Worm (Caenorhabditis elegans) whole organism, young adult: Measurements from ENCODE around the gene C32D5.14.

ENCODE experiments used
- B0261.1 ChIP-seq: sonication (generic microtip); optimal IDR thresholded peaks from 2 replicates; lab custom pipeline; 2016; ENCODE audit warnings: mild to moderate bottlenecking, missing genetic modification characterization, moderate library complexity, missing compliant biosample characterization
- C06A6.2 ChIP-seq: fragments of 200-800 bp; sonication (Bioruptor generic); conservative IDR thresholded peaks from 2 replicates; pipeline ENCODE4 v1.3.6; 2022; ENCODE audit warnings: missing genetic modification characterization, missing compliant biosample characterization
- C17E4.6 ChIP-seq: fragments of 200-800 bp; sonication (Bioruptor generic); IDR thresholded peaks from 2 replicates; pipeline ENCODE4 v1.3.6; 2022; ENCODE audit warnings: missing genetic modification reagents, missing genetic modification characterization, missing compliant biosample characterization
- D2030.7 ChIP-seq: fragments of 200-800 bp; sonication (Bioruptor generic); IDR thresholded peaks from 2 replicates; pipeline ENCODE4 v1.3.6; 2022; ENCODE audit warnings: missing genetic modification reagents, missing genetic modification characterization, missing compliant biosample characterization
- F49E8.2 ChIP-seq: sonication (generic microtip); optimal IDR thresholded peaks from 3 replicates; lab custom pipeline; 2017; ENCODE audit warnings: missing genetic modification characterization, mild to moderate bottlenecking, missing compliant biosample characterization, antibody characterized with exemption, moderate library complexity; ENCODE audit not compliant: insufficient read depth
- F55B11.4 ChIP-seq: sonication (generic microtip); optimal IDR thresholded peaks from 2 replicates; lab custom pipeline; 2016; ENCODE audit warnings: missing compliant biosample characterization, missing genetic modification characterization, borderline replicate concordance; ENCODE audit not compliant: insufficient read depth
- F57A8.1 ChIP-seq: fragments of 200-800 bp; sonication (Bioruptor generic); optimal IDR thresholded peaks from 2 replicates; lab custom pipeline; 2018; ENCODE audit warnings: mild to moderate bottlenecking, missing genetic modification characterization, moderate library complexity, missing compliant biosample characterization
- Y53F4B.3 ChIP-seq: fragments of 200-800 bp; sonication (Bioruptor generic); IDR thresholded peaks from 2 replicates; pipeline ENCODE4 v1.3.6; 2022; ENCODE audit warnings: missing genetic modification reagents, missing genetic modification characterization, missing compliant biosample characterization
- akir-1 ChIP-seq: fragments of 200-800 bp; sonication (Bioruptor generic); optimal IDR thresholded peaks from 2 replicates; lab custom pipeline; 2018; ENCODE audit warnings: mild to moderate bottlenecking, missing genetic modification characterization, moderate library complexity, missing compliant biosample characterization
- aptf-2 ChIP-seq: fragments of 200-800 bp; sonication (Bioruptor generic); conservative IDR thresholded peaks from 2 replicates; pipeline ENCODE4 v1.3.6; 2022; ENCODE audit warnings: missing genetic modification reagents, missing genetic modification characterization, missing compliant biosample characterization
- aptf-3 ChIP-seq: fragments of 200-800 bp; sonication (Bioruptor generic); IDR thresholded peaks from 2 replicates; pipeline ENCODE4 v1.3.6; 2022; ENCODE audit warnings: missing genetic modification characterization, missing compliant biosample characterization
- athp-1 ChIP-seq: sonication (generic microtip); optimal IDR thresholded peaks from 2 replicates; lab custom pipeline; 2017; ENCODE audit warnings: mild to moderate bottlenecking, missing genetic modification characterization, missing compliant biosample characterization
- bed-2 ChIP-seq: fragments of 200-800 bp; sonication (Bioruptor generic); IDR thresholded peaks from 2 replicates; pipeline ENCODE4 v1.3.6; 2022; ENCODE audit warnings: missing genetic modification reagents, missing genetic modification characterization, missing compliant biosample characterization
- ceh-100 ChIP-seq: fragments of 200-800 bp; sonication (Bioruptor generic); IDR thresholded peaks from 2 replicates; pipeline ENCODE4 v1.3.6; 2022; ENCODE audit warnings: missing genetic modification reagents, missing genetic modification characterization, missing compliant biosample characterization
- ceh-79 ChIP-seq: sonication (generic microtip); optimal IDR thresholded peaks from 2 replicates; lab custom pipeline; 2017; ENCODE audit warnings: mild to moderate bottlenecking, missing genetic modification characterization, missing compliant biosample characterization
- chd-7 ChIP-seq: sonication (generic microtip); optimal IDR thresholded peaks from 2 replicates; lab custom pipeline; 2016; ENCODE audit warnings: mild to moderate bottlenecking, missing genetic modification characterization, moderate library complexity, missing compliant biosample characterization
- die-1 ChIP-seq: sonication (generic microtip); optimal IDR thresholded peaks from 2 replicates; lab custom pipeline; 2016; ENCODE audit warnings: missing genotype, mild to moderate bottlenecking, missing genetic modification characterization, missing compliant biosample characterization
- dox-1 ChIP-seq: fragments of 200-800 bp; sonication (Bioruptor generic); IDR thresholded peaks from 2 replicates; pipeline ENCODE4 v1.3.6; 2022; ENCODE audit warnings: missing genetic modification reagents, missing genetic modification characterization, missing compliant biosample characterization
- dpff-1 ChIP-seq: sonication (generic microtip); optimal IDR thresholded peaks from 2 replicates; lab custom pipeline; 2017; ENCODE audit warnings: mild to moderate bottlenecking, missing genetic modification characterization, missing compliant biosample characterization
- dpl-1 ChIP-seq: fragments of 150-350 bp; optimal IDR thresholded peaks from 2 replicates; lab custom pipeline; 2014; ENCODE audit warnings: missing biosample characterization, missing genetic modification reagents, missing genetic modification characterization
- egl-18 ChIP-seq: fragments of 200-800 bp; sonication (Bioruptor generic); IDR thresholded peaks from 2 replicates; pipeline ENCODE4 v1.3.6; 2022; ENCODE audit warnings: missing genetic modification reagents, missing genetic modification characterization, missing compliant biosample characterization
- egl-44 ChIP-seq: fragments of 200-800 bp; sonication (Bioruptor generic); IDR thresholded peaks from 2 replicates; pipeline ENCODE4 v1.3.6; 2022; ENCODE audit warnings: missing genetic modification reagents, missing genetic modification characterization, missing compliant biosample characterization
- ekl-4 ChIP-seq: fragments of 200-800 bp; sonication (Bioruptor generic); IDR thresholded peaks from 2 replicates; pipeline ENCODE4 v1.3.6; 2022; ENCODE audit warnings: missing genetic modification reagents, missing genetic modification characterization, missing compliant biosample characterization
- him-1 ChIP-seq: sonication (generic microtip); optimal IDR thresholded peaks from 2 replicates; lab custom pipeline; 2016; ENCODE audit warnings: missing genotype, missing genetic modification reagents, missing genetic modification characterization, missing compliant biosample characterization
- hlh-12 ChIP-seq: sonication (generic microtip); optimal IDR thresholded peaks from 2 replicates; lab custom pipeline; 2016; ENCODE audit warnings: missing genetic modification characterization, missing compliant biosample characterization
- hrde-1 ChIP-seq: sonication (generic microtip); optimal IDR thresholded peaks from 2 replicates; lab custom pipeline; 2016; ENCODE audit warnings: missing genetic modification characterization, mild to moderate bottlenecking, missing compliant biosample characterization, moderate library complexity, missing genotype, missing genetic modification reagents, borderline replicate concordance
- lin-35 ChIP-seq, 3 experiments: fragments of 150-350 bp in 2 of 3; sonication (generic microtip) in 1 of 3; optimal IDR thresholded peaks; 2 replicates each; lab custom pipeline; 2014 to 2018; ENCODE audit warnings: missing biosample characterization in 3 of 3, missing genetic modification characterization in 3 of 3, missing genetic modification reagents in 3 of 3
- lin-40 ChIP-seq: sonication (generic microtip); optimal IDR thresholded peaks from 2 replicates; lab custom pipeline; 2016; ENCODE audit warnings: missing genetic modification characterization, mild to moderate bottlenecking, missing compliant biosample characterization, missing genotype, missing genetic modification reagents
- madf-3 ChIP-seq: fragments of 200-800 bp; sonication (Bioruptor generic); IDR thresholded peaks from 2 replicates; pipeline ENCODE4 v1.3.6; 2022; ENCODE audit warnings: missing genetic modification reagents, missing genetic modification characterization, missing compliant biosample characterization
- madf-6 ChIP-seq: fragments of 200-800 bp; sonication (Bioruptor generic); IDR thresholded peaks from 2 replicates; pipeline ENCODE4 v1.3.6; 2022; ENCODE audit warnings: missing genetic modification reagents, missing genetic modification characterization, missing compliant biosample characterization
- nfya-2 ChIP-seq: fragments of 200-800 bp; sonication (Bioruptor generic); IDR thresholded peaks from 2 replicates; pipeline ENCODE4 v1.3.6; 2022; ENCODE audit warnings: missing genetic modification reagents, missing genetic modification characterization, missing compliant biosample characterization
- nfyb-1 ChIP-seq: fragments of 200-800 bp; sonication (Bioruptor generic); IDR thresholded peaks from 2 replicates; pipeline ENCODE4 v1.3.6; 2022; ENCODE audit warnings: missing genetic modification reagents, missing genetic modification characterization, missing compliant biosample characterization
- nhr-120 ChIP-seq: fragments of 200-800 bp; sonication (Bioruptor generic); IDR thresholded peaks from 2 replicates; pipeline ENCODE4 v1.3.6; 2022; ENCODE audit warnings: missing genetic modification characterization, missing compliant biosample characterization
- nhr-179 ChIP-seq: sonication (generic microtip); optimal IDR thresholded peaks from 2 replicates; lab custom pipeline; 2016; ENCODE audit warnings: mild to moderate bottlenecking, missing genetic modification characterization, missing compliant biosample characterization
- nhr-90 ChIP-seq: sonication (generic microtip); optimal IDR thresholded peaks from 2 replicates; lab custom pipeline; 2016; ENCODE audit warnings: missing genotype, mild to moderate bottlenecking, missing genetic modification characterization, missing compliant biosample characterization
- pbrm-1 ChIP-seq: fragments of 200-800 bp; sonication (Bioruptor generic); IDR thresholded peaks from 2 replicates; pipeline ENCODE4 v1.3.6; 2022; ENCODE audit warnings: missing genetic modification reagents, missing genetic modification characterization, missing compliant biosample characterization
- sdz-38 ChIP-seq: sonication (generic microtip); optimal IDR thresholded peaks from 2 replicates; lab custom pipeline; 2016; ENCODE audit warnings: missing genotype, missing genetic modification characterization, missing compliant biosample characterization
- snpc-3.4 ChIP-seq: sonication (generic microtip); optimal IDR thresholded peaks from 2 replicates; lab custom pipeline; 2017; ENCODE audit warnings: missing genetic modification characterization, mild to moderate bottlenecking, missing compliant biosample characterization, antibody characterized with exemption, moderate library complexity, missing genotype, missing genetic modification reagents
- snpc-4 ChIP-seq, 5 experiments: fragments of 150-350 bp in 1 of 5; sonication (generic microtip) in 4 of 5; optimal IDR thresholded peaks; 2 replicates each; lab custom pipeline; 2014 to 2018; ENCODE audit warnings: missing genetic modification characterization in 5 of 5, missing biosample characterization in 3 of 5, antibody characterized with exemption in 2 of 5, mild to moderate bottlenecking in 2 of 5, missing compliant biosample characterization in 2 of 5, missing genotype in 2 of 5, moderate library complexity in 2 of 5, missing genetic modification reagents in 1 of 5
- sptf-2 ChIP-seq: fragments of 200-800 bp; sonication (Bioruptor generic); optimal IDR thresholded peaks from 2 replicates; lab custom pipeline; 2018; ENCODE audit warnings: mild to moderate bottlenecking, missing genetic modification characterization, missing compliant biosample characterization
- tlf-1 ChIP-seq: fragments of 200-800 bp; sonication (Bioruptor generic); optimal IDR thresholded peaks from 2 replicates; lab custom pipeline; 2018; ENCODE audit warnings: mild to moderate bottlenecking, missing genetic modification characterization, missing compliant biosample characterization
- unc-62 ChIP-seq: fragments of 150-350 bp; optimal IDR thresholded peaks from 2 replicates; lab custom pipeline; 2014; ENCODE audit warnings: missing biosample characterization, missing genetic modification reagents, missing genetic modification characterization
- xnd-1 ChIP-seq: sonication (generic microtip); optimal IDR thresholded peaks from 2 replicates; lab custom pipeline; 2016; ENCODE audit warnings: missing genotype, missing genetic modification reagents, missing genetic modification characterization, missing compliant biosample characterization
- zfh-2 ChIP-seq: fragments of 200-800 bp; sonication (Bioruptor generic); conservative IDR thresholded peaks from 2 replicates; pipeline ENCODE4 v1.3.6; 2022; ENCODE audit warnings: missing genetic modification reagents, missing genetic modification characterization, missing compliant biosample characterization
- zim-3 ChIP-seq: sonication (generic microtip); optimal IDR thresholded peaks from 2 replicates; lab custom pipeline; 2017; ENCODE audit warnings: mild to moderate bottlenecking, missing genetic modification characterization, moderate library complexity, missing compliant biosample characterization
- ztf-18 ChIP-seq: sonication (generic microtip); optimal IDR thresholded peaks from 2 replicates; lab custom pipeline; 2016; ENCODE audit warnings: missing genotype, mild to moderate bottlenecking, missing genetic modification characterization, missing compliant biosample characterization
- ztf-26 ChIP-seq: sonication (generic microtip); optimal IDR thresholded peaks from 2 replicates; lab custom pipeline; 2017; ENCODE audit warnings: missing genetic modification characterization, missing compliant biosample characterization

Gene C32D5.14

ce11 chrII:6346551-6347079 is 11.3 kb downstream of the C32D5.14 start (continued):
- TF ChIP-seq chd-7 (tag; lab: Kevin White, UChicago) (peak; percentile 93), D2030.7 (0 out of 2 replicates have a peak, but pooled peaks have one; percentile 10), aptf-2 (GFP tag; lab: Robert Waterston, UW) (no peak), hrde-1 (peak; percentile 50), pbrm-1 (peak; percentile 73; the same call in 1 of the 2 replicates), madf-3 (GFP tag; lab: Robert Waterston, UW) (0 out of 2 replicates have a peak, but pooled peaks have one; percentile 38), egl-18 (GFP tag; lab: Robert Waterston, UW) (no peak), nfyb-1 (GFP tag; lab: Robert Waterston, UW) (peak; percentile 95), sdz-38 (tag; lab: Kevin White, UChicago) (no peak), ceh-100 (peak; percentile 30), F55B11.4 (tag; lab: Kevin White, UChicago) (no peak), akir-1 (GFP tag; lab: Kevin White, UChicago) (peak; percentile 52), him-1 (tag; lab: Kevin White, UChicago) (peak; percentile 3), snpc-4 (GFP tag; optimal IDR thresholded peaks at IDR 0.05; lab: Kevin White, UChicago) (no peak), snpc-4 (tag; optimal IDR thresholded peaks at IDR 0.05; lab: Kevin White, UChicago) (peak in 2 of 4 experiments; percentile 10 to 50), athp-1 (tag; lab: Kevin White, UChicago) (peak; percentile 63), F57A8.1 (GFP tag; lab: Kevin White, UChicago) (no peak), ceh-79 (tag; lab: Kevin White, UChicago) (peak; percentile 74), aptf-3 (GFP tag; lab: Robert Waterston, UW) (no peak), zfh-2 (GFP tag; lab: Robert Waterston, UW) (no peak), sptf-2 (GFP tag; lab: Kevin White, UChicago) (no peak), nhr-179 (tag; lab: Kevin White, UChicago) (no peak), zim-3 (tag; lab: Kevin White, UChicago) (peak; percentile 90), unc-62 (GFP tag; lab: Kevin White, UChicago) (peak; percentile 55), B0261.1 (peak; percentile 18), die-1 (tag; lab: Kevin White, UChicago) (no peak), lin-35 (GFP tag; optimal IDR thresholded peaks at IDR 0.05; lab: Kevin White, UChicago) (peak in 1 of 3 experiments; percentile 60), nhr-90 (tag; lab: Kevin White, UChicago) (peak; percentile 13), dpff-1 (tag; lab: Kevin White, UChicago) (peak; percentile 48), nhr-120 (no peak), Y53F4B.3 (no peak), C06A6.2 (GFP tag; lab: Robert Waterston, UW) (peak; percentile 67), nfya-2 (peak; percentile 81; the same call in 1 of the 2 replicates), F49E8.2 (tag; lab: Kevin White, UChicago) (no peak), C17E4.6 (GFP tag; lab: Robert Waterston, UW) (no peak), egl-44 (GFP tag; lab: Robert Waterston, UW) (no peak), snpc-3.4 (tag; lab: Kevin White, UChicago) (no peak), hlh-12 (no peak), dpl-1 (GFP tag; lab: Kevin White, UChicago) (no peak), ztf-18 (tag; lab: Kevin White, UChicago) (peak; percentile 40), dox-1 (GFP tag; lab: Robert Waterston, UW) (peak; percentile 68), lin-40 (tag; lab: Kevin White, UChicago) (peak; percentile 83), xnd-1 (tag; lab: Kevin White, UChicago) (no peak), bed-2 (GFP tag; lab: Robert Waterston, UW) (no peak), ztf-26 (tag; lab: Kevin White, UChicago) (peak; percentile 62), tlf-1 (GFP tag; lab: Kevin White, UChicago) (peak; percentile 82), ekl-4 (peak; percentile 73; the same call in 1 of the 2 replicates), madf-6 (GFP tag; lab: Robert Waterston, UW) (peak; percentile 29; the same call in 1 of the 2 replicates)
